Fruit fly (Drosophila melanogaster): ENCODE data around the gene Rab6.

DNA sequence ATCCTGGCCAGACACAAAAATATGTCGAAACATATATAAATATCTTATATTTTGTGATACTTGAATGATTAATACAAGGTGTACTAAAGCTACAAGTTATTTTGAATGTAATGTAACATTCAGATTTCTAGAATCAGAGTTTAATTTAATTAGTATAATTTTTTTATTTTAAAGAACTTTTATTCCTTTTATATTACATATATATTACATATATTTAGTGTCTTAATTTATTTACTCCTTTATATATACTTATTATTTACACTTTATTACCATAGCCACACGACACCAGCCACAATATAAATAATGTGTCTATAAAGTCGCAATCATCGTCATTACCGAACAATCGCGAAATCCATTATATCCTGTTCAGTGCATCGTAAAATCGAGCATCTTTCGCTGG lies 17.4 kb downstream of the Rab6 start, which contains the start of gene Pex19:
- no peak for TF ChIP-seq fd96Ca (GFP tag; IDR thresholded peaks at IDR 0.05)
- TF ChIP-seq CG8159 (tag; optimal IDR thresholded peaks at IDR 0.05) = no peak
- no peak for TF ChIP-seq rn (GFP tag; IDR thresholded peaks at IDR 0.05)
- no peak for TF ChIP-seq CG9948 (tag; optimal IDR thresholded peaks at IDR 0.05)
